Fruit fly (Drosophila melanogaster): ENCODE data around the gene CG4278.

Gene CG4278

dm6 chr2L:16292975-16293501 lies 33.8 kb upstream of the CG4278 start, which contains the start of gene CG13258:
Gene CG13258 (minus strand): TSS chr2L:16293025.
- TF ChIP-seq CG17801 (GFP tag; optimal IDR thresholded peaks at IDR 0.05; ENCODE audit: partially characterized antibody): no peak

dm6 chr2L:16293703-16294233 lies 33.1 kb upstream of the CG4278 start, which contains the start of gene Cyp303a1:
Gene Cyp303a1 (plus strand): TSS chr2L:16294183.
- no peak for TF ChIP-seq CG17801 (GFP tag; optimal IDR thresholded peaks at IDR 0.05; ENCODE audit: partially characterized antibody)

dm6 chr2L:16299466-16300311 lies 27.2 kb upstream of the CG4278 start, which contains the start of the genes heix and CG17328:
Gene heix (minus strand): TSS chr2L:16299858.
Gene CG17328 (plus strand): TSS chr2L:16299943.
- peak; percentile 55 for TF ChIP-seq CG17801 (GFP tag; optimal IDR thresholded peaks at IDR 0.05; ENCODE audit: partially characterized antibody)

- peak; percentile 51 for TF ChIP-seq CG17801 (GFP tag; optimal IDR thresholded peaks at IDR 0.05; ENCODE audit: partially characterized antibody)
These were observed 24.0 kb upstream of the CG4278 start, which contains the start of gene GMF for dm6 chr2L:16302773-16303279. Gene GMF (minus strand): TSS chr2L:16302954.

- TF ChIP-seq CG17801 (GFP tag; optimal IDR thresholded peaks at IDR 0.05; ENCODE audit: partially characterized antibody): peak; percentile 84
These were observed 19.7 kb upstream of the CG4278 start, which contains the start of the genes CG5861 and Syx5 for dm6 chr2L:16307026-16307703. Gene CG5861 (minus strand): TSS chr2L:16307298. Gene Syx5 (plus strand): TSS chr2L:16307346.

- TF ChIP-seq CG17801 (GFP tag; optimal IDR thresholded peaks at IDR 0.05; ENCODE audit: partially characterized antibody): peak; percentile 23
These were observed 16.2 kb upstream of the CG4278 start, which contains the start of the genes cni and fzy for dm6 chr2L:16310648-16311047. Gene cni (minus strand): TSS chr2L:16310726. Gene fzy (plus strand): TSS chr2L:16310956.

- peak; percentile 71 for TF ChIP-seq CG17801 (GFP tag; optimal IDR thresholded peaks at IDR 0.05; ENCODE audit: partially characterized antibody)
These were observed 11.8 kb upstream of the CG4278 start for dm6 chr2L:16315027-16315426.

dm6 chr2L:16315844-16316243 lies 11.0 kb upstream of the CG4278 start:
- TF ChIP-seq CG17801 (GFP tag; optimal IDR thresholded peaks at IDR 0.05; ENCODE audit: partially characterized antibody): no peak

dm6 chr2L:16316410-16316809 lies 10.5 kb upstream of the CG4278 start:
- TF ChIP-seq CG17801 (GFP tag; optimal IDR thresholded peaks at IDR 0.05; ENCODE audit: partially characterized antibody): no peak

- no peak for TF ChIP-seq CG17801 (GFP tag; optimal IDR thresholded peaks at IDR 0.05; ENCODE audit: partially characterized antibody)
These were observed 9.7 kb upstream of the CG4278 start for dm6 chr2L:16317131-16317530.

- TF ChIP-seq CG17801 (GFP tag; optimal IDR thresholded peaks at IDR 0.05; ENCODE audit: partially characterized antibody): no peak
These were observed 8.9 kb upstream of the CG4278 start for dm6 chr2L:16317777-16318610.

- TF ChIP-seq CG17801 (GFP tag; optimal IDR thresholded peaks at IDR 0.05; ENCODE audit: partially characterized antibody): no peak
These were observed 7.1 kb upstream of the CG4278 start for dm6 chr2L:16319743-16320142.

- TF ChIP-seq CG17801 (GFP tag; optimal IDR thresholded peaks at IDR 0.05; ENCODE audit: partially characterized antibody): no peak
These were observed 6.4 kb upstream of the CG4278 start for dm6 chr2L:16320428-16320827.

dm6 chr2L:16321209-16321608 lies 5.7 kb upstream of the CG4278 start:
- TF ChIP-seq CG17801 (GFP tag; optimal IDR thresholded peaks at IDR 0.05; ENCODE audit: partially characterized antibody): no peak
